Fruit fly (Drosophila melanogaster) whole organism, adult: ENCODE measurements around the gene jhamt.

ENCODE experiments used
- CG11617 ChIP-seq: fragments of 200-800 bp; sonication (Bioruptor generic); optimal IDR thresholded peaks from 2 replicates; lab custom pipeline; 2017; ENCODE audit warnings: mild to moderate bottlenecking, missing biosample characterization, missing genetic modification reagents, missing genetic modification characterization
- CG12768 ChIP-seq: fragments of 200-800 bp; sonication (Bioruptor generic); optimal IDR thresholded peaks from 2 replicates; lab custom pipeline; 2017; ENCODE audit warnings: missing biosample characterization, missing genetic modification characterization, mild to moderate bottlenecking, moderate library complexity, missing genetic modification reagents
- cnc ChIP-seq, 2 experiments: fragments of >200 bp; optimal IDR thresholded peaks; 2 replicates each; lab custom pipeline; 2017

- TF ChIP-seq CG12768 (GFP tag; lab: Kevin White, UChicago) = no peak
- no peak for TF ChIP-seq CG11617 (GFP tag; lab: Kevin White, UChicago)
- TF ChIP-seq cnc (optimal IDR thresholded peaks at IDR 0.05; lab: Kevin White, UChicago) = no peak
These were observed 48.1 kb downstream of the jhamt start for dm6 chr2L:16413772-16414171.
